Fruit fly (Drosophila melanogaster) whole organism, prepupa: ENCODE measurements around the gene WDY.
"Not testable (repeated sequence)": the region's sequence is repeated elsewhere in the genome, so short reads cannot be mapped to it uniquely, and the experiment has no call there.

Experiments
- CG16779 ChIP-seq: fragments of 200-800 bp; sonication (Bioruptor generic); optimal IDR thresholded peaks from 3 replicates; lab custom pipeline; 2017; ENCODE audit warnings: missing biosample characterization, mild to moderate bottlenecking, missing genetic modification characterization
- CG31627 ChIP-seq: fragments of 200-800 bp; sonication (Bioruptor generic); optimal IDR thresholded peaks from 3 replicates; lab custom pipeline; 2016; ENCODE audit warnings: missing biosample characterization, missing genetic modification characterization
- CG34406 ChIP-seq: fragments of 200-800 bp; sonication (Bioruptor generic); optimal IDR thresholded peaks from 3 replicates; lab custom pipeline; 2016; ENCODE audit warnings: missing biosample characterization, missing genetic modification characterization
- CG6276 ChIP-seq: fragments of 200-800 bp; sonication (Bioruptor generic); optimal IDR thresholded peaks from 2 replicates; lab custom pipeline; 2017; ENCODE audit warnings: missing biosample characterization, mild to moderate bottlenecking, missing genetic modification characterization
- CG7368 ChIP-seq: fragments of 200-800 bp; sonication (Bioruptor generic); optimal IDR thresholded peaks from 3 replicates; lab custom pipeline; 2016; ENCODE audit warnings: missing biosample characterization, missing genetic modification characterization
- Ets96B ChIP-seq: fragments of 200-800 bp; optimal IDR thresholded peaks from 2 replicates; lab custom pipeline; 2019; ENCODE audit warnings: missing biosample characterization, mild to moderate bottlenecking, missing genetic modification characterization, moderate library complexity
- Hr38 ChIP-seq: sonication (Bioruptor generic); optimal IDR thresholded peaks from 2 replicates; lab custom pipeline; 2016; ENCODE audit warnings: missing biosample characterization, missing genetic modification characterization
- OdsH ChIP-seq: fragments of 200-800 bp; sonication (Bioruptor generic); optimal IDR thresholded peaks from 3 replicates; lab custom pipeline; 2016; ENCODE audit warnings: missing biosample characterization, missing genetic modification characterization
- Sox102F ChIP-seq: fragments of 200-800 bp; sonication (Bioruptor generic); optimal IDR thresholded peaks from 2 replicates; lab custom pipeline; 2016; ENCODE audit warnings: missing biosample characterization, mild to moderate bottlenecking, missing genetic modification characterization
- eg ChIP-seq: fragments of 200-800 bp; sonication (Bioruptor generic); IDR thresholded peaks from 3 replicates; pipeline ENCODE4 v1.3.6; 2022; ENCODE audit warnings: missing biosample characterization, missing genetic modification characterization
- fd85E ChIP-seq: fragments of 200-800 bp; sonication (Bioruptor generic); optimal IDR thresholded peaks from 3 replicates; lab custom pipeline; 2016; ENCODE audit warnings: missing biosample characterization, missing genetic modification characterization
- fkh ChIP-seq: fragments of 200-800 bp; sonication (Bioruptor generic); optimal IDR thresholded peaks from 3 replicates; lab custom pipeline; 2017; ENCODE audit warnings: missing biosample characterization, mild to moderate bottlenecking, missing genetic modification characterization, moderate library complexity
- topi ChIP-seq: fragments of 200-800 bp; sonication (Bioruptor generic); optimal IDR thresholded peaks from 3 replicates; lab custom pipeline; 2016; ENCODE audit warnings: missing biosample characterization, missing genetic modification characterization

DNA sequence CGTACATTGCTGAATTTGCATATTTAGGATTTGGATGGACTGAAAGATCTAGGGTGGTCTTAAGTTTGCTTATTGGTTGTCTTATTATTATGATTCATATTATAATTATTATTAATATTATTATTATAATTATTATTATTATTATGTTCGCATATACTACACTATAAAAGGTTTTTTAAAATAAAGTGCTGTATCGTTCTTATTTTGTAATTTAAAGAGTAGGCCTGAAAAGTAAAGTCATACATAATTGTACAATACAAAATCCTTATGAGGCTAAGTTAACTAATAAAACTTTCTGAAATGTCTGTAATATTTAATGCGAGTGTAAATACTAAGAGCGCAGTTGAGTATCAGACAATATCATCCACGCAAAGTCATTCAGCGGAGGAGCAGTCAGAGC lies at the start of gene WDY:
- not testable (repeated sequence) for TF ChIP-seq CG16779 (tag; lab: Kevin White, UChicago); Sox102F; CG6276 (GFP tag; lab: Kevin White, UChicago); topi (GFP tag; lab: Kevin White, UChicago); CG31627; Hr38 (GFP tag; lab: Kevin White, UChicago); fkh (GFP tag; lab: Kevin White, UChicago); eg (GFP tag; lab: Robert Waterston, UW); Ets96B; CG34406 (GFP tag; lab: Kevin White, UChicago); CG7368 (GFP tag; lab: Kevin White, UChicago); OdsH; fd85E
